Fruit fly (Drosophila melanogaster) whole organism, prepupa: Measurements from ENCODE around the gene CG13088.

Experiments used
- CG34406 ChIP-seq: fragments of 200-800 bp; sonication (Bioruptor generic); optimal IDR thresholded peaks from 3 replicates; lab custom pipeline; 2016; ENCODE audit warnings: missing biosample characterization, missing genetic modification characterization
- Eip78C ChIP-seq: fragments of 200-800 bp; sonication (Bioruptor generic); peaks from one replicate; lab custom pipeline; 2016; ENCODE audit warnings: missing biosample characterization, missing genetic modification characterization
- Sox15 ChIP-seq: fragments of 200-800 bp; sonication (Bioruptor generic); optimal IDR thresholded peaks from 3 replicates; lab custom pipeline; 2016; ENCODE audit warnings: missing biosample characterization, missing genetic modification characterization

dm6 chr2L:8528318-8528717, 39.5 kb downstream of the CG13088 start, which contains the start of the genes lmgA and lmgB:
- TF ChIP-seq Eip78C (GFP tag; lab: Kevin White, UChicago) (peak; percentile 66), CG34406 (GFP tag; lab: Kevin White, UChicago) (no peak), Sox15 (no peak)
